Fruit fly (Drosophila melanogaster): ENCODE data around the gene CG13133.

CG13133 gene

DNA sequence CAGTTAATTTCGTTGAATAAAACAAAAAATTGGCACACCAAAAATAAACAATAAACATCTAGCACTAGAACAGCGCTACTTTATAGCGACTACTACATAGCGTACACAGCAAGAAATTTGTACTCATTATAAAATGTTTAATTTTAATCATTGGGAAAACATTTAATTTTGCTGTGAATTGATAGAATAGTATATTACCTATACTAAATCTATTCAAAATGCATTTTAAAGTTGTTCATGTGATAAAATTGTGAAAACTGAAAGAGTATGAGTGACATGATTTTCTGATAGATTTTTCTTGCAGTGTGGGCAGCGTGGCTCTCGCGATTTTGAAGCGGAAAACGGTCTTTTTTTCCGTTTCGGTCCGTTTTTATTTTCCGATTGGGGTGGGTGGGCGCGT is 30.9 kb downstream of the CG13133 start (continued):
- TF ChIP-seq lov (optimal IDR thresholded peaks at IDR 0.05) (no peak), lov (GFP tag; IDR thresholded peaks at IDR 0.05) (no peak), nerfin-1 (tag; optimal IDR thresholded peaks at IDR 0.05) (no peak), CG34422 (GFP tag; IDR thresholded peaks at IDR 0.05) (no peak), vvl (GFP tag; IDR thresholded peaks at IDR 0.05) (no peak), Sry-β (GFP tag; optimal IDR thresholded peaks at IDR 0.05) (no peak), CG3163 (GFP tag; optimal IDR thresholded peaks at IDR 0.05) (no peak), MBD-R2 (GFP tag; IDR thresholded peaks at IDR 0.05) (no peak), Hmr (GFP tag; optimal IDR thresholded peaks at IDR 0.05) (no peak), br (optimal IDR thresholded peaks at IDR 0.05) (no peak), CG10543 (GFP tag; optimal IDR thresholded peaks at IDR 0.05) (peak; percentile 26), Dbx (GFP tag; IDR thresholded peaks at IDR 0.05) (no peak), CG6854 (GFP tag; optimal IDR thresholded peaks at IDR 0.05) (no peak), CG17328 (GFP tag; IDR thresholded peaks at IDR 0.05) (no peak), lola (GFP tag; optimal IDR thresholded peaks at IDR 0.05) (no peak), knrl (GFP tag; IDR thresholded peaks at IDR 0.05; ENCODE audit: partially characterized antibody) (no peak), hkb (optimal IDR thresholded peaks at IDR 0.05) (no peak), hkb (GFP tag; IDR thresholded peaks at IDR 0.05) (no peak; the same call in none of the 2 replicates), NK7.1 (GFP tag; optimal IDR thresholded peaks at IDR 0.05) (no peak), tup (GFP tag; optimal IDR thresholded peaks at IDR 0.05) (no peak), CG1603 (tag; optimal IDR thresholded peaks at IDR 0.05) (no peak), CG6272 (GFP tag; IDR thresholded peaks at IDR 0.05) (no peak), CG8924 (tag; optimal IDR thresholded peaks at IDR 0.05) (no peak), CkIIα-i1 (GFP tag; IDR thresholded peaks at IDR 0.05) (no peak), gro (GFP tag; optimal IDR thresholded peaks at IDR 0.05) (no peak), CG16863 (GFP tag; optimal IDR thresholded peaks at IDR 0.05) (no peak), pnt (GFP tag; optimal IDR thresholded peaks at IDR 0.05) (no peak), phol (tag; optimal IDR thresholded peaks at IDR 0.05) (peak; percentile 46), CG31441 (GFP tag; IDR thresholded peaks at IDR 0.05) (no peak; the same call in 1 of the 2 replicates), CG9437 (GFP tag; optimal IDR thresholded peaks at IDR 0.05) (no peak), GATAe (GFP tag; conservative IDR thresholded peaks at IDR 0.05) (no peak), unc-4 (GFP tag; IDR thresholded peaks at IDR 0.05; ENCODE audit: partially characterized antibody) (no peak), wor (GFP tag; IDR thresholded peaks at IDR 0.05) (no peak), ap (GFP tag; IDR thresholded peaks at IDR 0.05) (no peak), CG14710 (tag; optimal IDR thresholded peaks at IDR 0.05) (no peak), CG18619 (GFP tag; optimal IDR thresholded peaks at IDR 0.05) (no peak), yki (optimal IDR thresholded peaks at IDR 0.05) (no peak), ftz-f1 (GFP tag; optimal IDR thresholded peaks at IDR 0.05) (no peak), CG4424 (GFP tag; optimal IDR thresholded peaks at IDR 0.05) (peak; percentile 22), CG17385 (GFP tag; optimal IDR thresholded peaks at IDR 0.05) (no peak), da (GFP tag; optimal IDR thresholded peaks at IDR 0.05) (no peak), fru (optimal IDR thresholded peaks at IDR 0.05) (no peak), Hand (GFP tag; optimal IDR thresholded peaks at IDR 0.05) (no peak), CG3995 (GFP tag; optimal IDR thresholded peaks at IDR 0.05) (no peak), Dfd (GFP tag; optimal IDR thresholded peaks at IDR 0.05) (no peak), CG13894 (tag; optimal IDR thresholded peaks at IDR 0.05) (no peak), odd (GFP tag; optimal IDR thresholded peaks at IDR 0.05) (no peak), lilli (GFP tag; optimal IDR thresholded peaks at IDR 0.05) (peak; percentile 13), CG6689 (GFP tag; IDR thresholded peaks at IDR 0.05) (peak; percentile 42; the same call in 1 of the 2 replicates), CG15696 (tag; optimal IDR thresholded peaks at IDR 0.05) (peak; percentile 0), fd3F (GFP tag; optimal IDR thresholded peaks at IDR 0.05) (peak; percentile 17), CG43689 (GFP tag; IDR thresholded peaks at IDR 0.05) (no peak), ac (GFP tag; optimal IDR thresholded peaks at IDR 0.05) (no peak), Sox102F (GFP tag; optimal IDR thresholded peaks at IDR 0.05) (peak; percentile 52)
